Fruit fly (Drosophila melanogaster) whole organism, pupa: ENCODE data around the gene SLC5A11.

ENCODE experiments used
- CG12605 ChIP-seq: fragments of 200-800 bp; sonication (Bioruptor generic); IDR thresholded peaks from 2 replicates; pipeline ENCODE4 v1.3.6; 2022; ENCODE audit warnings: missing biosample characterization, missing genetic modification characterization
- CG13204 ChIP-seq: fragments of 200-800 bp; sonication (Bioruptor generic); optimal IDR thresholded peaks from 2 replicates; lab custom pipeline; 2018; ENCODE audit warnings: missing biosample characterization, mild to moderate bottlenecking, missing genetic modification characterization, moderate library complexity
- CG17806 ChIP-seq: fragments of 200-800 bp; sonication (Bioruptor generic); optimal IDR thresholded peaks from 2 replicates; lab custom pipeline; 2018; ENCODE audit warnings: missing biosample characterization, mild to moderate bottlenecking, missing genetic modification characterization, moderate library complexity
- CG4496 ChIP-seq: fragments of 200-800 bp; sonication (Bioruptor generic); IDR thresholded peaks from 3 replicates; pipeline ENCODE4 v1.3.6; 2022; ENCODE audit warnings: missing biosample characterization, missing genetic modification characterization
- CG8301 ChIP-seq: fragments of 200-800 bp; sonication (Bioruptor generic); optimal IDR thresholded peaks from 2 replicates; lab custom pipeline; 2018; ENCODE audit warnings: missing biosample characterization, mild to moderate bottlenecking, missing genetic modification characterization
- Ets98B ChIP-seq: fragments of 200-800 bp; sonication (Bioruptor generic); IDR thresholded peaks from 2 replicates; pipeline ENCODE4 v1.3.6; 2022; ENCODE audit warnings: missing biosample characterization, missing genetic modification characterization
- Pif1A ChIP-seq: fragments of 200-800 bp; sonication (Bioruptor generic); optimal IDR thresholded peaks from 3 replicates; lab custom pipeline; 2016; ENCODE audit warnings: missing biosample characterization, missing genetic modification characterization
- Pif1B ChIP-seq: fragments of 200-800 bp; sonication (Bioruptor generic); optimal IDR thresholded peaks from 3 replicates; lab custom pipeline; 2016; ENCODE audit warnings: missing biosample characterization, missing genetic modification characterization
- fd96Ca ChIP-seq: fragments of 200-800 bp; sonication (Bioruptor generic); IDR thresholded peaks from 3 replicates; pipeline ENCODE4 v1.3.6; 2022; ENCODE audit warnings: missing biosample characterization, missing genetic modification characterization
- rn ChIP-seq: fragments of 200-800 bp; sonication (Bioruptor generic); IDR thresholded peaks from 2 replicates; pipeline ENCODE4 v1.3.6; 2022; ENCODE audit warnings: missing biosample characterization, missing genetic modification characterization

DNA sequence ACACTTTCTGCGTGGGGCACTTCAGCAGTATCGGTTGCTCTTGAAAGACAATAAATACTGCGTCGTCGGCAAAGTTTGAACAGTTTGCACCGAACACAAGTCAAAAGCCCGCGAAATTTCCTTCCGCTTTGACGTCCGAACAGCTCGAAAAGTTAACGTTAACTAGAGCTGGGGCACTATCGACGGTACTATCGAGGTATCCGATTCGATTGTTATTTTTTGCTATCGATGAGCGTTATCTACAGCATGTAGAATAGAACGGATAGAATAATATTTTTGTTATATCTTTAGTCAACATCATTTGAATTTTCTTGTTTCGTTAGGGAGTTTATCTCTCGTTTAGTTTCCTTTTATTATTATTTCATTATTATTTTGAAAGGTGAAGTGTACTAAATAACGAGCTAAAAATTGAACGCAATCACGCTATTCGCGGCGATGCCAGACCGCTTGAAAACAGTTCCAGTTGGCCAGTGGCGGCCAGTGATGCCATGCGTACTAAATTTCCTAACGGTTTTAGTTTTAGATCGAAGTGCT, 34.8 kb upstream of the SLC5A11 start, which contains the start of gene Pvr:
- TF ChIP-seq rn (GFP tag; lab: Robert Waterston, UW) (no peak), Pif1B (GFP tag; lab: Kevin White, UChicago) (no peak), CG12605 (GFP tag; lab: Robert Waterston, UW) (no peak), CG8301 (tag; lab: Kevin White, UChicago) (no peak), CG13204 (GFP tag; lab: Kevin White, UChicago) (no peak), Pif1A (GFP tag; lab: Kevin White, UChicago) (no peak), Ets98B (GFP tag; lab: Robert Waterston, UW) (no peak), CG4496 (GFP tag; lab: Robert Waterston, UW) (no peak), CG17806 (no peak), fd96Ca (GFP tag; lab: Robert Waterston, UW) (no peak)
